Worm (Caenorhabditis elegans) whole organism, L4 larva: ENCODE measurements around the gene nhr-48.

Source experiments
- F10B5.3 ChIP-seq: sonication (generic microtip); optimal IDR thresholded peaks from 2 replicates; lab custom pipeline; 2016; ENCODE audit warnings: mild to moderate bottlenecking, missing genetic modification characterization, missing compliant biosample characterization
- F49E8.2 ChIP-seq: sonication (generic microtip); optimal IDR thresholded peaks from 2 replicates; lab custom pipeline; 2016; ENCODE audit warnings: missing compliant biosample characterization, mild to moderate bottlenecking, missing genetic modification characterization, borderline replicate concordance
- T20F7.1 ChIP-seq: fragments of 200-800 bp; sonication (Bioruptor generic); optimal IDR thresholded peaks from 2 replicates; lab custom pipeline; 2018; ENCODE audit warnings: mild to moderate bottlenecking, missing genetic modification characterization, missing compliant biosample characterization
- T26A8.4 ChIP-seq: fragments of 200-800 bp; sonication (Bioruptor generic); IDR thresholded peaks from 2 replicates; pipeline ENCODE4 v1.3.6; 2022; ENCODE audit warnings: missing genetic modification characterization, missing compliant biosample characterization
- Y75B8A.6 ChIP-seq: fragments of 200-800 bp; sonication (Bioruptor generic); IDR thresholded peaks from 2 replicates; pipeline ENCODE4 v1.3.6; 2022; ENCODE audit warnings: missing genetic modification reagents, missing genetic modification characterization, missing compliant biosample characterization
- aha-1 ChIP-seq: fragments of 150-350 bp; peaks from one replicate; lab custom pipeline; 2014; ENCODE audit warnings: missing biosample characterization, missing genetic modification characterization
- ama-1 ChIP-seq: fragments of 150-350 bp; optimal IDR thresholded peaks from 2 replicates; lab custom pipeline; 2014; ENCODE audit warnings: inconsistent platforms, mixed read lengths
- arid-1 ChIP-seq: fragments of 200-800 bp; sonication (Bioruptor generic); conservative IDR thresholded peaks from 2 replicates; pipeline ENCODE4 v1.3.6; 2022; ENCODE audit warnings: missing genetic modification reagents, missing genetic modification characterization, missing compliant biosample characterization
- attf-4 ChIP-seq: sonication (generic microtip); optimal IDR thresholded peaks from 3 replicates; lab custom pipeline; 2017; ENCODE audit warnings: missing biosample characterization, missing genetic modification characterization
- ceh-20 ChIP-seq: fragments of 200-800 bp; sonication (Bioruptor generic); IDR thresholded peaks from 2 replicates; pipeline ENCODE4 v1.3.6; 2022; ENCODE audit warnings: missing genetic modification reagents, missing genetic modification characterization, missing compliant biosample characterization
- ceh-28 ChIP-seq: fragments of 150-350 bp; optimal IDR thresholded peaks from 2 replicates; lab custom pipeline; 2014; ENCODE audit warnings: missing biosample characterization, missing genetic modification reagents, missing genetic modification characterization
- ceh-82 ChIP-seq: sonication (generic microtip); optimal IDR thresholded peaks from 2 replicates; lab custom pipeline; 2017; ENCODE audit warnings: missing biosample characterization, missing genetic modification characterization
- ces-1 ChIP-seq: fragments of 150-350 bp; sonication (generic microtip); optimal IDR thresholded peaks from 4 replicates; lab custom pipeline; 2014; ENCODE audit warnings: missing biosample characterization, missing genetic modification reagents, missing genetic modification characterization
- cey-2 ChIP-seq: sonication (generic microtip); optimal IDR thresholded peaks from 3 replicates; lab custom pipeline; 2017; ENCODE audit warnings: missing genetic modification characterization, mild to moderate bottlenecking, missing compliant biosample characterization, antibody characterized with exemption, borderline replicate concordance; ENCODE audit not compliant: insufficient read depth
- daf-12 ChIP-seq: fragments of 150-350 bp; optimal IDR thresholded peaks from 2 replicates; lab custom pipeline; 2014; ENCODE audit warnings: missing biosample characterization, missing genetic modification reagents, missing genetic modification characterization
- daf-16 ChIP-seq, 3 experiments: sonication (generic microtip); optimal IDR thresholded peaks; 2 replicates each; lab custom pipeline; 2016 to 2017; ENCODE audit warnings: missing genetic modification characterization in 3 of 3, missing genetic modification reagents in 3 of 3, mild to moderate bottlenecking in 2 of 3, missing compliant biosample characterization in 2 of 3, missing biosample characterization in 1 of 3, moderate library complexity in 1 of 3
- dmd-6 ChIP-seq: fragments of 200-800 bp; sonication (Bioruptor generic); IDR thresholded peaks from 2 replicates; pipeline ENCODE4 v1.3.6; 2022; ENCODE audit warnings: missing genetic modification reagents, missing genetic modification characterization, missing compliant biosample characterization
- duxl-1 ChIP-seq: sonication (generic microtip); optimal IDR thresholded peaks from 2 replicates; lab custom pipeline; 2016; ENCODE audit warnings: mild to moderate bottlenecking, missing genetic modification characterization, moderate library complexity, missing compliant biosample characterization; ENCODE audit not compliant: poor library complexity
- dve-1 ChIP-seq: sonication (generic microtip); optimal IDR thresholded peaks from 2 replicates; lab custom pipeline; 2017; ENCODE audit warnings: antibody characterized with exemption, mild to moderate bottlenecking, missing genetic modification characterization, missing compliant biosample characterization; ENCODE audit not compliant: insufficient read depth
- egl-43 ChIP-seq: fragments of 200-800 bp; sonication (Bioruptor generic); IDR thresholded peaks from 2 replicates; pipeline ENCODE4 v1.3.6; 2022; ENCODE audit warnings: missing genetic modification reagents, missing genetic modification characterization, missing compliant biosample characterization
- gei-8 ChIP-seq: fragments of 200-800 bp; sonication (Bioruptor generic); optimal IDR thresholded peaks from 2 replicates; lab custom pipeline; 2018; ENCODE audit warnings: mild to moderate bottlenecking, missing genetic modification characterization, missing compliant biosample characterization
- hif-1 ChIP-seq, 2 experiments: sonication (generic microtip); optimal IDR thresholded peaks; 2 replicates each; lab custom pipeline; 2016 to 2017; ENCODE audit warnings: missing compliant biosample characterization in 2 of 2, missing genetic modification characterization in 2 of 2, missing genetic modification reagents in 2 of 2, missing genotype in 2 of 2, mild to moderate bottlenecking in 1 of 2
- hlh-11 ChIP-seq: fragments of 200-800 bp; sonication (Bioruptor generic); optimal IDR thresholded peaks from 2 replicates; lab custom pipeline; 2018; ENCODE audit warnings: mild to moderate bottlenecking, missing genetic modification characterization, missing compliant biosample characterization
- jun-1 ChIP-seq: fragments of 150-350 bp; optimal IDR thresholded peaks from 2 replicates; lab custom pipeline; 2014; ENCODE audit warnings: missing biosample characterization, missing genetic modification reagents, missing genetic modification characterization
- lin-39 ChIP-seq: fragments of 150-350 bp; optimal IDR thresholded peaks from 2 replicates; lab custom pipeline; 2014; ENCODE audit warnings: missing biosample characterization, missing genetic modification reagents, missing genetic modification characterization
- lsy-2 ChIP-seq, 2 experiments: fragments of 150-350 bp in 1 of 2; sonication (generic microtip) in 1 of 2; optimal IDR thresholded peaks; 2 replicates each; lab custom pipeline; 2014 to 2017; ENCODE audit warnings: missing biosample characterization in 2 of 2, missing genetic modification characterization in 2 of 2
- mdt-29 ChIP-seq: fragments of 200-800 bp; sonication (Bioruptor generic); IDR thresholded peaks from 2 replicates; pipeline ENCODE4 v1.3.6; 2022; ENCODE audit warnings: missing genetic modification reagents, missing genetic modification characterization, missing compliant biosample characterization
- mep-1 ChIP-seq: fragments of 150-350 bp; sonication (generic microtip); optimal IDR thresholded peaks from 3 replicates; lab custom pipeline; 2014; ENCODE audit warnings: missing biosample characterization, missing genetic modification characterization
- mes-2 ChIP-seq: sonication (generic microtip); optimal IDR thresholded peaks from 2 replicates; lab custom pipeline; 2016; ENCODE audit warnings: missing genotype, mild to moderate bottlenecking, missing genetic modification characterization, missing compliant biosample characterization; ENCODE audit not compliant: poor library complexity, severe bottlenecking
- mxl-3 ChIP-seq: fragments of 200-800 bp; sonication (Bioruptor generic); optimal IDR thresholded peaks from 2 replicates; lab custom pipeline; 2018; ENCODE audit warnings: mild to moderate bottlenecking, missing genetic modification characterization, missing compliant biosample characterization
- nhr-10 ChIP-seq: fragments of 150-350 bp; optimal IDR thresholded peaks from 2 replicates; lab custom pipeline; 2014; ENCODE audit warnings: missing biosample characterization, missing genetic modification characterization
- nhr-102 ChIP-seq: sonication (generic microtip); optimal IDR thresholded peaks from 2 replicates; lab custom pipeline; 2016; ENCODE audit warnings: mild to moderate bottlenecking, missing genetic modification characterization, moderate library complexity, missing compliant biosample characterization
- nhr-237 ChIP-seq: sonication (generic microtip); optimal IDR thresholded peaks from 2 replicates; lab custom pipeline; 2017; ENCODE audit warnings: missing biosample characterization, missing genetic modification characterization
- nhr-28 ChIP-seq: fragments of 150-350 bp; optimal IDR thresholded peaks from 2 replicates; lab custom pipeline; 2014; ENCODE audit warnings: missing biosample characterization, missing genetic modification characterization
- nhr-48 ChIP-seq: sonication (generic microtip); optimal IDR thresholded peaks from 2 replicates; lab custom pipeline; 2016; ENCODE audit warnings: mild to moderate bottlenecking, missing genetic modification characterization, missing compliant biosample characterization
- nhr-6 ChIP-seq: fragments of 150-350 bp; optimal IDR thresholded peaks from 2 replicates; lab custom pipeline; 2014; ENCODE audit warnings: missing biosample characterization, missing genetic modification characterization
- nhr-77 ChIP-seq: fragments of 150-350 bp; optimal IDR thresholded peaks from 2 replicates; lab custom pipeline; 2014; ENCODE audit warnings: missing biosample characterization, missing genetic modification characterization
- pqm-1 ChIP-seq: sonication (generic microtip); optimal IDR thresholded peaks from 2 replicates; lab custom pipeline; 2017; ENCODE audit warnings: missing biosample characterization, missing genetic modification characterization
- rbr-2 ChIP-seq: sonication (generic microtip); optimal IDR thresholded peaks from 2 replicates; lab custom pipeline; 2016; ENCODE audit warnings: missing genotype, missing genetic modification characterization, missing compliant biosample characterization
- set-16 ChIP-seq: fragments of 200-800 bp; sonication (Bioruptor generic); IDR thresholded peaks from 2 replicates; pipeline ENCODE4 v1.3.6; 2022; ENCODE audit warnings: missing genetic modification reagents, missing genetic modification characterization, missing compliant biosample characterization
- skn-1 ChIP-seq: fragments of 150-350 bp; optimal IDR thresholded peaks from 2 replicates; lab custom pipeline; 2014; ENCODE audit warnings: missing biosample characterization, missing genetic modification characterization
- snpc-1.2 ChIP-seq: fragments of 200-800 bp; sonication (Bioruptor generic); IDR thresholded peaks from 2 replicates; pipeline ENCODE4 v1.3.6; 2022; ENCODE audit warnings: missing genetic modification reagents, missing genetic modification characterization, missing compliant biosample characterization
- snpc-4 ChIP-seq: fragments of 150-350 bp; optimal IDR thresholded peaks from 2 replicates; lab custom pipeline; 2014; ENCODE audit warnings: missing biosample characterization, missing genetic modification characterization
- unc-39 ChIP-seq: sonication (generic microtip); optimal IDR thresholded peaks from 2 replicates; lab custom pipeline; 2017; ENCODE audit warnings: missing biosample characterization, missing genetic modification characterization
- unc-62 ChIP-seq, 3 experiments: fragments of 150-350 bp in 1 of 3; sonication (generic microtip); optimal IDR thresholded peaks in 2 of 3; peaks in 1 of 3; 1 replicate in 1 of 3; 2 replicates in 2 of 3; lab custom pipeline; 2014 to 2017; ENCODE audit warnings: missing biosample characterization in 3 of 3, missing genetic modification characterization in 3 of 3, missing genetic modification reagents in 3 of 3, missing genotype in 1 of 3
- zag-1 ChIP-seq: fragments of 150-350 bp; optimal IDR thresholded peaks from 2 replicates; lab custom pipeline; 2014; ENCODE audit warnings: missing biosample characterization, missing genetic modification characterization
- zfp-2 ChIP-seq: sonication (generic microtip); optimal IDR thresholded peaks from 2 replicates; lab custom pipeline; 2016; ENCODE audit warnings: mild to moderate bottlenecking, missing genetic modification characterization, missing compliant biosample characterization
- zip-2 ChIP-seq: fragments of 150-350 bp; optimal IDR thresholded peaks from 2 replicates; lab custom pipeline; 2014; ENCODE audit warnings: missing biosample characterization, missing genetic modification characterization
- ztf-11 ChIP-seq: fragments of 150-350 bp; optimal IDR thresholded peaks from 2 replicates; lab custom pipeline; 2014; ENCODE audit warnings: missing biosample characterization, missing genetic modification characterization

Gene nhr-48

ce11 chrX:15707366-15707892, 584 bp upstream of the nhr-48 start (continued):
- TF ChIP-seq ama-1 (lab: Kevin White, UChicago) (no peak), gei-8 (GFP tag; lab: Kevin White, UChicago) (peak; percentile 54), rbr-2 (peak; percentile 90), set-16 (GFP tag; lab: Robert Waterston, UW) (peak; percentile 92), aha-1 (peak; percentile 97), dve-1 (tag; lab: Kevin White, UChicago) (peak; percentile 72), arid-1 (GFP tag; lab: Robert Waterston, UW) (peak; percentile 73), T26A8.4 (GFP tag; lab: Robert Waterston, UW) (peak; percentile 64), nhr-102 (peak; percentile 5), F10B5.3 (tag; lab: Kevin White, UChicago) (peak; percentile 20), mxl-3 (GFP tag; lab: Kevin White, UChicago) (peak; percentile 77), jun-1 (peak; percentile 63), egl-43 (GFP tag; lab: Robert Waterston, UW) (peak; percentile 88), T20F7.1 (peak; percentile 53), Y75B8A.6 (no peak), zfp-2 (no peak), unc-62 (GFP tag; optimal IDR thresholded peaks at IDR 0.05 in 1 of 2; lab: Kevin White, UChicago) (peak in 1 of 2 experiments; percentile 98), unc-62 (tag; optimal IDR thresholded peaks at IDR 0.05; lab: Kevin White, UChicago) (no peak), pqm-1 (tag; lab: Kevin White, UChicago) (no peak)

- TF ChIP-seq attf-4 = no peak
- peak; percentile 43 for TF ChIP-seq pqm-1 (tag; lab: Kevin White, UChicago)
- no peak for TF ChIP-seq ztf-11 (tag; lab: Kevin White, UChicago)
- peak; percentile 85 for TF ChIP-seq aha-1
- peak; percentile 43 for TF ChIP-seq mes-2 (tag; lab: Kevin White, UChicago)
- peak; percentile 93 for TF ChIP-seq nhr-28 (tag; lab: Kevin White, UChicago)
- TF ChIP-seq ceh-82 (tag; lab: Kevin White, UChicago) = no peak
- no peak for TF ChIP-seq nhr-237 (tag; lab: Kevin White, UChicago)
- TF ChIP-seq dmd-6 (GFP tag; lab: Robert Waterston, UW) = peak; percentile 93
- no peak for TF ChIP-seq zag-1 (tag; lab: Kevin White, UChicago)
- TF ChIP-seq nhr-48 (tag; lab: Kevin White, UChicago) = peak; percentile 96
- TF ChIP-seq ceh-28 (tag; lab: Kevin White, UChicago) = no peak
- no peak for TF ChIP-seq Y75B8A.6
- TF ChIP-seq daf-12 (tag; lab: Kevin White, UChicago) = no peak
- peak; percentile 70 for TF ChIP-seq nhr-77
- TF ChIP-seq snpc-4 (tag; lab: Kevin White, UChicago) = no peak
- TF ChIP-seq hif-1 (tag; optimal IDR thresholded peaks at IDR 0.05; lab: Kevin White, UChicago) = no peak
- peak in 1 of 2 experiments; percentile 55 for TF ChIP-seq lsy-2 (tag; optimal IDR thresholded peaks at IDR 0.05; lab: Kevin White, UChicago)
- TF ChIP-seq hlh-11 (tag; lab: Kevin White, UChicago) = peak; percentile 89
- no peak for TF ChIP-seq unc-39 (tag; lab: Kevin White, UChicago)
- no peak for TF ChIP-seq daf-16 (GFP tag; optimal IDR thresholded peaks at IDR 0.05; lab: Kevin White, UChicago)
- TF ChIP-seq daf-16 (tag; optimal IDR thresholded peaks at IDR 0.05; lab: Kevin White, UChicago) = peak; percentile 54
- TF ChIP-seq mep-1 (tag; lab: Kevin White, UChicago) = peak; percentile 58
- no peak for TF ChIP-seq mdt-29
- no peak for TF ChIP-seq F49E8.2
- no peak for TF ChIP-seq lin-39 (tag; lab: Kevin White, UChicago)
- TF ChIP-seq nhr-6 (tag; lab: Kevin White, UChicago) = no peak
- TF ChIP-seq ces-1 (GFP tag; lab: Kevin White, UChicago) = no peak
- no peak for TF ChIP-seq arid-1 (GFP tag; lab: Robert Waterston, UW)
- no peak for TF ChIP-seq zip-2 (tag; lab: Kevin White, UChicago)
- no peak for TF ChIP-seq cey-2 (tag; lab: Kevin White, UChicago)
- TF ChIP-seq gei-8 (GFP tag; lab: Kevin White, UChicago) = no peak
- no peak for TF ChIP-seq ceh-20
- no peak for TF ChIP-seq snpc-1.2 (GFP tag; lab: Robert Waterston, UW)
- peak; percentile 89 for TF ChIP-seq nhr-10 (tag; lab: Kevin White, UChicago)
- TF ChIP-seq skn-1 = no peak
- TF ChIP-seq mxl-3 (GFP tag; lab: Kevin White, UChicago) = peak; percentile 83
- TF ChIP-seq dve-1 (tag; lab: Kevin White, UChicago) = peak; percentile 70
- TF ChIP-seq duxl-1 = no peak
These were observed 1.6 kb downstream of the nhr-48 start for ce11 chrX:15709594-15709993.
